Worm (Caenorhabditis elegans) whole organism, midembryonic: ENCODE results near the gene ugt-62.

ENCODE experiments used
- T22C8.4 ChIP-seq: fragments of 200-800 bp; sonication (Bioruptor generic); IDR thresholded peaks from 2 replicates; pipeline ENCODE4 v1.3.6; 2022; ENCODE audit warnings: missing genetic modification characterization, missing compliant biosample characterization
- cog-1 ChIP-seq: sonication (generic microtip); optimal IDR thresholded peaks from 2 replicates; lab custom pipeline; 2016; ENCODE audit warnings: missing genetic modification characterization, missing compliant biosample characterization
- flt-1 ChIP-seq: fragments of 200-800 bp; sonication (Bioruptor generic); IDR thresholded peaks from 2 replicates; pipeline ENCODE4 v1.3.6; 2022; ENCODE audit warnings: missing genetic modification characterization, missing compliant biosample characterization
- klf-2 ChIP-seq: fragments of 200-800 bp; sonication (Bioruptor generic); conservative IDR thresholded peaks from 2 replicates; pipeline ENCODE4 v1.3.6; 2022; ENCODE audit warnings: missing genetic modification reagents, missing genetic modification characterization, missing compliant biosample characterization
- med-1 ChIP-seq: sonication (generic microtip); optimal IDR thresholded peaks from 2 replicates; lab custom pipeline; 2017; ENCODE audit warnings: missing genetic modification characterization, mild to moderate bottlenecking, missing compliant biosample characterization, antibody characterized with exemption, missing genetic modification reagents; ENCODE audit not compliant: insufficient read depth
- ref-1 ChIP-seq: fragments of 200-800 bp; sonication (Bioruptor generic); conservative IDR thresholded peaks from 2 replicates; pipeline ENCODE4 v1.3.6; 2022; ENCODE audit warnings: missing genetic modification reagents, missing genetic modification characterization, missing compliant biosample characterization
- tab-1 ChIP-seq: fragments of 200-800 bp; sonication (Bioruptor generic); IDR thresholded peaks from 2 replicates; pipeline ENCODE4 v1.3.6; 2022; ENCODE audit warnings: missing genetic modification characterization, missing compliant biosample characterization
- ztf-23 ChIP-seq: fragments of 200-800 bp; sonication (Bioruptor generic); IDR thresholded peaks from 2 replicates; pipeline ENCODE4 v1.3.6; 2022; ENCODE audit warnings: missing genetic modification reagents, missing genetic modification characterization, missing compliant biosample characterization
- ztf-29 ChIP-seq: fragments of 200-800 bp; sonication (Bioruptor generic); IDR thresholded peaks from 2 replicates; pipeline ENCODE4 v1.3.6; 2022; ENCODE audit warnings: missing genetic modification reagents, missing genetic modification characterization, missing compliant biosample characterization

ce11 chrIII:4525998-4526397 is 14.4 kb downstream of the ugt-62 start:
- TF ChIP-seq cog-1 (no peak), med-1 (no peak), ztf-29 (no peak), ref-1 (GFP tag; lab: Robert Waterston, UW) (no peak), T22C8.4 (GFP tag; lab: Robert Waterston, UW) (no peak), flt-1 (GFP tag; lab: Robert Waterston, UW) (no peak), tab-1 (GFP tag; lab: Robert Waterston, UW) (no peak), klf-2 (GFP tag; lab: Robert Waterston, UW) (no peak), ztf-23 (GFP tag; lab: Robert Waterston, UW) (no peak)
